Fruit fly (Drosophila melanogaster): ENCODE data around the gene CG13407.
A peak's percentile ranks its signal among the peaks of the same experiment; 100 is the strongest.

The CG13407 gene

dm6 chr3R:22141332-22141731 is 38.1 kb downstream of the CG13407 start:
- TF ChIP-seq pan (optimal IDR thresholded peaks at IDR 0.05) (no peak), EcR (GFP tag; optimal IDR thresholded peaks at IDR 0.05) (no peak), psq (optimal IDR thresholded peaks at IDR 0.05) (no peak), CG8478 (optimal IDR thresholded peaks at IDR 0.05) (no peak), usp (GFP tag; optimal IDR thresholded peaks at IDR 0.05) (no peak), Dll (optimal IDR thresholded peaks at IDR 0.05) (no peak)

DNA sequence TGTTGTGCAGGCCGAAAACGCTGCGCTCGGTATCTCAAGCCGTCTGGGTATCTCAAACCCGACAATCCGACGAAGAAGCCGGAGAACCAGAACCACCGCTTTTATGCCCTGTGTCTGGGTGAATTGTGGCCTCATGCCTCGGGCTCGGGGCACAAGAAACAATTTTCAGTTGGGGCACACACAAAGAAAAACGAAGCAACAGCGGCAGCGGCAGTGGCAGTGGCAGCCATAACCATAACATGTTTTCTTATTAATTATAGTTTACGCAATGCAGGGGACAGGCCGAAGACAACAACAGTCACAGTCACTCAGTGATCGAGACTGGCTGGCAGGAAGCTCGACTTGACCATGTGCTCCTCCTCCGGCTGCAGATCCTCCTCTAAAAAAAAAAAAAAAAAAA is 39.3 kb downstream of the CG13407 start:
- TF ChIP-seq usp (GFP tag; optimal IDR thresholded peaks at IDR 0.05), result no peak
- TF ChIP-seq psq (optimal IDR thresholded peaks at IDR 0.05), result no peak
- TF ChIP-seq EcR (GFP tag; optimal IDR thresholded peaks at IDR 0.05), result no peak
- TF ChIP-seq Dll (optimal IDR thresholded peaks at IDR 0.05), result peak; percentile 59
- TF ChIP-seq CG8478 (optimal IDR thresholded peaks at IDR 0.05), result no peak
- no peak for TF ChIP-seq pan (optimal IDR thresholded peaks at IDR 0.05)

- TF ChIP-seq usp (GFP tag; optimal IDR thresholded peaks at IDR 0.05) (no peak), EcR (GFP tag; optimal IDR thresholded peaks at IDR 0.05) (no peak), pan (optimal IDR thresholded peaks at IDR 0.05) (no peak), psq (optimal IDR thresholded peaks at IDR 0.05) (no peak), Dll (optimal IDR thresholded peaks at IDR 0.05) (no peak), CG8478 (optimal IDR thresholded peaks at IDR 0.05) (no peak)
Measured at dm6 chr3R:22145425-22146411, 42.5 kb downstream of the CG13407 start.

dm6 chr3R:22146549-22146948 is 43.3 kb downstream of the CG13407 start:
- no peak for TF ChIP-seq CG8478 (optimal IDR thresholded peaks at IDR 0.05)
- no peak for TF ChIP-seq EcR (GFP tag; optimal IDR thresholded peaks at IDR 0.05)

DNA sequence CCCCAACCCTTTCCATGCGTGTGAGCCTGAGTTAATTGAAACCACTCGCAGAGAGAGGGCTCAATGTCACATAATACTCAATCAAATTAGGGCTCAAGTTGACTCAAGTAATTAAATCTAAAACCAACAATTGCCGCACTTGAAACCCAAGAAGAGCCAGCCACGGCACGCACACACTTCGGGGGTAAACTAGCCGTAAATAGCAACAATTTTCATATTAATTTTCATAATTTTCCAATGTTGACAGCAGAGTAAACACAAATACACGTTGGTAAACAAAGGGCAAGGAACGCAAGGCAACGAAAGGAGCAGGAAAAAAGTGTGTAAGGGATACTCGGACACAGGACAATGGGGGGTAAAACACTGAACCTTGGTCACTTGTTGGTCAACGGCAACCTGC is 44.2 kb downstream of the CG13407 start:
- TF ChIP-seq EcR (GFP tag; optimal IDR thresholded peaks at IDR 0.05) (no peak), pan (optimal IDR thresholded peaks at IDR 0.05) (no peak), usp (GFP tag; optimal IDR thresholded peaks at IDR 0.05) (no peak), CG8478 (optimal IDR thresholded peaks at IDR 0.05) (no peak), psq (optimal IDR thresholded peaks at IDR 0.05) (no peak)

DNA sequence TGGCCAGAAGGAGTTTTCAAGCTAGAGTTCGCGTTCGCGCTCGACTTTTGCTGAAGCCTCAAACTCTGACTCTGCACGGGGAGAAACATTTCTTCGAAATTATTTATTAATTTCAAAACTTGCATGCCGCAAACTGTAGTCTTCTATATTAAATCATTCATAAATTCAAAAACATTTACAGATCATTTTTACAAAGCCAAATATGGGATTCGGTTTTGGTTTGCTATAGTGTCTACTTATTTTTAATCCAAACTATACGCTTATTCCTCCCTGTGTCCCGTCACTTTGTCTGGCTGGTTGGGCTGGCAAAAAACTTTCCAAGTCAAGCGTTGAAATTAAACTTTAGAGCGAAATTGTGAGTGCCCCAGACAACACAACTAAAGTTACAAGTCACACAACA is 45.1 kb downstream of the CG13407 start:
- no peak for TF ChIP-seq usp (GFP tag; optimal IDR thresholded peaks at IDR 0.05)
- TF ChIP-seq EcR (GFP tag; optimal IDR thresholded peaks at IDR 0.05), result no peak
- TF ChIP-seq pan (optimal IDR thresholded peaks at IDR 0.05), result no peak

- TF ChIP-seq usp (GFP tag; optimal IDR thresholded peaks at IDR 0.05) (no peak), CG8478 (optimal IDR thresholded peaks at IDR 0.05) (no peak), EcR (GFP tag; optimal IDR thresholded peaks at IDR 0.05) (no peak), Dll (optimal IDR thresholded peaks at IDR 0.05) (no peak)
Measured at dm6 chr3R:22149923-22150322, 46.7 kb downstream of the CG13407 start.

DNA sequence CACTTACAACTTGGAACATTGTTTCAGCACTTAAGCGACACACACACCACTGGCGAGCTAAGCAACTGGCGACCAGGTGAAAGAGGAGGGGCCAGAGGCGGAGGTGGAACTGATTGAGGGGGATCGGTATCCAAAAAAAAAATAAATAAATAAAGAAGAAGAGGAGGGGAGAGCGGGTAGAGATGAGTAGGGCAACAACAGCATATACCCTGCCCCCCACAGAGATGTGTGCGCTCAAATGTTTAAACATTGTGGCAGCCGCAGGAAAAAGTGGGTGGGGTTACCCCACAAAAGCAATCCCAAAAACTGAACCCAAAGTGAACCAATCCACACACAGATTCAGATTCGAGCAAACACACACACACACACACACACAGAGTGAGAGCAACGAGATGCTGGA is 47.2 kb downstream of the CG13407 start:
- TF ChIP-seq usp (GFP tag; optimal IDR thresholded peaks at IDR 0.05) (no peak), pan (optimal IDR thresholded peaks at IDR 0.05) (no peak), EcR (GFP tag; optimal IDR thresholded peaks at IDR 0.05) (no peak), CG8478 (optimal IDR thresholded peaks at IDR 0.05) (no peak), Dll (optimal IDR thresholded peaks at IDR 0.05) (no peak), psq (optimal IDR thresholded peaks at IDR 0.05) (no peak)

DNA sequence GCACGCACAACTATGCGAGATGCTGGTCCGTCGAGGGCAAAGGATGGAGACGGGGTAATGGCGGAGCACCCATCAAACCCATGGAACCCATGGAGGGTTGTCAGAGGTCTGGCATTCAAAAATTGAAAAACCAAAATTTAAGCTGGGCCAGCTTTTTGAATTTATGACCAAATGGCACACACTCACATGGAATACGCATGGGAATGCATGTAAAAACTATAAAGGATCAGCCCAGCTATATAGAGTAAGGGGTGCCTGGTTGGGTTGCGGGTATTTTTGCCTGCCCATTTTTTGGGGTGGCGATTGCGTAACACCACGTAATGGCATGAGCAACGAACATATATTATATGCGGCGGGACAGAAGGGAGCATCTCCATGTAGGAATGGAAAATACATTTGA is 49.2 kb downstream of the CG13407 start:
- TF ChIP-seq psq (optimal IDR thresholded peaks at IDR 0.05), result no peak
- no peak for TF ChIP-seq EcR (GFP tag; optimal IDR thresholded peaks at IDR 0.05)
- no peak for TF ChIP-seq Dll (optimal IDR thresholded peaks at IDR 0.05)
- TF ChIP-seq CG8478 (optimal IDR thresholded peaks at IDR 0.05), result no peak
- TF ChIP-seq pan (optimal IDR thresholded peaks at IDR 0.05), result no peak
- TF ChIP-seq usp (GFP tag; optimal IDR thresholded peaks at IDR 0.05), result no peak

DNA sequence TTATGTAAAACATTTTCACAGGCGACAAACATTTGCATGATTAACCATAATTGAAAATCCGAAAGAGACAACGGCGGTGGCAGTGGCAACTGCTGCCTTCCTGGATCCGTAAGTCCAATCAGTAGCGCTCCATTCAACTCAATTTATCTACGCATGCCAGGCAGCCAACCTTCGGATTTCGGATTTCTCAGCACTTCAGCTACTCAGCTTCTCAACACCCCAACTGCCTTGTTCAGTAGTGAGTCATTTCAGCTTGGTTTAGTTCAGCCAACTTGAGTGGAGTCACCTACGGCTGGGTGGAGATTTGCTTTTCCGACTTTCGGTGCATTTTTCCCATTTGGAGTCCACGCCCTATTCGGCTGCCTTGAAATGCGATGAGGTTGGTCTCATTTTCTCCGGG is 50.5 kb downstream of the CG13407 start:
- TF ChIP-seq CG8478 (optimal IDR thresholded peaks at IDR 0.05) (no peak), pan (optimal IDR thresholded peaks at IDR 0.05) (no peak), EcR (GFP tag; optimal IDR thresholded peaks at IDR 0.05) (no peak), psq (optimal IDR thresholded peaks at IDR 0.05) (no peak), usp (GFP tag; optimal IDR thresholded peaks at IDR 0.05) (no peak)
